Worm (Caenorhabditis elegans): ENCODE data around the gene sos-1.
"Not testable (repeated sequence)": the region's sequence is repeated elsewhere in the genome, so short reads cannot be mapped to it uniquely, and the experiment has no call there.

Gene sos-1

ce11 chrV:4571997-4572396 lies 22.9 kb upstream of the sos-1 start:
- TF ChIP-seq skn-1 (tag; optimal IDR thresholded peaks at IDR 0.05) (no peak), nfya-1 (tag; optimal IDR thresholded peaks at IDR 0.05; ENCODE audit: insufficient read depth) (peak; percentile 97)

ce11 chrV:4570833-4571232 lies 21.7 kb upstream of the sos-1 start, which contains the start of gene Y61A9LA.3:
Y61A9LA.3 (plus strand) TSS chrV:4571133.
- TF ChIP-seq zag-1 (tag; optimal IDR thresholded peaks at IDR 0.05) (no peak), ceh-28 (tag; optimal IDR thresholded peaks at IDR 0.05) (no peak), lin-39 (tag; optimal IDR thresholded peaks at IDR 0.05) (no peak), elt-2 (tag; optimal IDR thresholded peaks at IDR 0.05) (no peak), nhr-237 (tag; optimal IDR thresholded peaks at IDR 0.05) (no peak), daf-12 (tag; optimal IDR thresholded peaks at IDR 0.05) (no peak)

ce11 chrV:4569999-4570627 lies 21.0 kb upstream of the sos-1 start, which contains the start of gene sut-2:
sut-2 (minus strand) TSS chrV:4570049.
- no peak for TF ChIP-seq ztf-11 (tag; optimal IDR thresholded peaks at IDR 0.05)
- TF ChIP-seq unc-62 (GFP tag; optimal IDR thresholded peaks at IDR 0.05): no peak
- no peak for TF ChIP-seq R02D3.7 (tag; optimal IDR thresholded peaks at IDR 0.05)
- no peak for TF ChIP-seq lsy-12 (tag; optimal IDR thresholded peaks at IDR 0.05)
- no peak for TF ChIP-seq snpc-4 (tag; optimal IDR thresholded peaks at IDR 0.05)
- no peak for TF ChIP-seq nhr-28 (tag; optimal IDR thresholded peaks at IDR 0.05)
- no peak for TF ChIP-seq fkh-2 (tag; optimal IDR thresholded peaks at IDR 0.05)
- TF ChIP-seq nhr-77 (tag; optimal IDR thresholded peaks at IDR 0.05): no peak
- no peak for TF ChIP-seq aly-2 (tag; optimal IDR thresholded peaks at IDR 0.05)
- TF ChIP-seq lin-15B (tag; optimal IDR thresholded peaks at IDR 0.05): peak; percentile 9
- TF ChIP-seq ceh-9 (tag; optimal IDR thresholded peaks at IDR 0.05): no peak
- TF ChIP-seq nhr-23 (tag; optimal IDR thresholded peaks at IDR 0.05): no peak
- peak; percentile 39 for TF ChIP-seq hmg-11 (tag; optimal IDR thresholded peaks at IDR 0.05)
- peak; percentile 40 for TF ChIP-seq pha-4 (tag; optimal IDR thresholded peaks at IDR 0.05)
- no peak for TF ChIP-seq ceh-28 (tag; optimal IDR thresholded peaks at IDR 0.05)
- TF ChIP-seq ceh-82 (tag; optimal IDR thresholded peaks at IDR 0.05): no peak
- TF ChIP-seq egl-27 (tag; optimal IDR thresholded peaks at IDR 0.05): no peak
- TF ChIP-seq nfya-1 (tag; optimal IDR thresholded peaks at IDR 0.05; ENCODE audit: insufficient read depth): peak; percentile 69
- no peak for TF ChIP-seq ama-1 (optimal IDR thresholded peaks at IDR 0.05)
- TF ChIP-seq ztf-4 (tag; optimal IDR thresholded peaks at IDR 0.05): no peak

ce11 chrV:4562493-4562892 lies 13.4 kb upstream of the sos-1 start:
- TF ChIP-seq nhr-67 (tag; optimal IDR thresholded peaks at IDR 0.05): no peak
- no peak for TF ChIP-seq nhr-76 (tag; optimal IDR thresholded peaks at IDR 0.05)
- no peak for TF ChIP-seq nhr-12 (tag; optimal IDR thresholded peaks at IDR 0.05)

ce11 chrV:4560441-4560840 lies 11.3 kb upstream of the sos-1 start, which contains the start of gene Y61A9LA.4:
Y61A9LA.4 (plus strand) TSS chrV:4560741.
- TF ChIP-seq eor-1 (tag; optimal IDR thresholded peaks at IDR 0.05); ama-1 (optimal IDR thresholded peaks at IDR 0.05); hmg-11 (tag; optimal IDR thresholded peaks at IDR 0.05): not testable (repeated sequence)

- TF ChIP-seq fkh-2 (tag; optimal IDR thresholded peaks at IDR 0.05) (no peak), ceh-82 (tag; optimal IDR thresholded peaks at IDR 0.05) (no peak), nhr-77 (tag; optimal IDR thresholded peaks at IDR 0.05) (no peak), jun-1 (tag; optimal IDR thresholded peaks at IDR 0.05) (no peak), ceh-9 (tag; optimal IDR thresholded peaks at IDR 0.05) (no peak), unc-62 (GFP tag; optimal IDR thresholded peaks at IDR 0.05) (no peak), mml-1 (tag; optimal IDR thresholded peaks at IDR 0.05) (no peak), ceh-16 (tag; optimal IDR thresholded peaks at IDR 0.05) (no peak), ztf-4 (tag; optimal IDR thresholded peaks at IDR 0.05) (no peak), egl-27 (tag; optimal IDR thresholded peaks at IDR 0.05) (no peak), hmg-11 (tag; optimal IDR thresholded peaks at IDR 0.05) (no peak), snpc-4 (tag; optimal IDR thresholded peaks at IDR 0.05) (no peak), mdl-1 (tag; optimal IDR thresholded peaks at IDR 0.05) (no peak), unc-39 (tag; optimal IDR thresholded peaks at IDR 0.05) (no peak), nhr-43 (tag; optimal IDR thresholded peaks at IDR 0.05; ENCODE audit: poor library complexity, severe bottlenecking) (no peak), elt-3 (tag; optimal IDR thresholded peaks at IDR 0.05) (no peak), eor-1 (tag; optimal IDR thresholded peaks at IDR 0.05) (no peak), ceh-28 (tag; optimal IDR thresholded peaks at IDR 0.05) (no peak)
Measured at ce11 chrV:4559701-4560100, 10.6 kb upstream of the sos-1 start, which contains the start of gene Y61A9LA.7. Y61A9LA.7 (minus strand) TSS chrV:4559801.
